Worm (Caenorhabditis elegans): ENCODE data around the gene F08F8.9.

DNA sequence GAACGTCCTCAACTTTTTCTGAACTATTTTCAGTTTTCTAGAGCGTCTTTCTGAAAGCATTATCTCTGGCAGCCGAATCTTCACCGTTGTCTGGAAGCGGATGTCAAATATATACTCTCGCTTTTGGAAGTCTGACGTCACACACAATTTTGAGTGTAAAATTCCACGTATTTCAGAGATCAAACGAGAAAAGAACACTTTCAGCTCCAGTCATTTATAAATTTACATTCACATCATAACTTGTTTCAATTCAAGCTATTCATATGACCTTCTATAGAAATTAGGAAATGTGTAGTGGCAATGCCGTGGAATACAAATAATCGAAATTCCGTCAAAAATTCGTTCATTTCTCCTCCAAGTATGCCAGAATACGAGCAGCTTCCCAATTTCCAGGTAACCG lies 11.8 kb upstream of the F08F8.9 start, which contains the start of gene F08F8.11:
- TF ChIP-seq tab-1 (GFP tag; IDR thresholded peaks at IDR 0.05) (no peak), klf-2 (GFP tag; conservative IDR thresholded peaks at IDR 0.05) (no peak), flt-1 (GFP tag; IDR thresholded peaks at IDR 0.05) (no peak), ztf-23 (GFP tag; IDR thresholded peaks at IDR 0.05) (no peak), ztf-29 (GFP tag; IDR thresholded peaks at IDR 0.05) (no peak), ref-1 (GFP tag; conservative IDR thresholded peaks at IDR 0.05) (no peak), T22C8.4 (GFP tag; IDR thresholded peaks at IDR 0.05) (no peak), med-1 (GFP tag; optimal IDR thresholded peaks at IDR 0.05; ENCODE audit: insufficient read depth) (no peak), cog-1 (tag; optimal IDR thresholded peaks at IDR 0.05) (no peak)

All from whole organism, midembryonic.